Fruit fly (Drosophila melanogaster): ENCODE results near the gene Nbr.

- TF ChIP-seq CG32006 (GFP tag; optimal IDR thresholded peaks at IDR 0.05) = no peak
- TF ChIP-seq CG9139 (GFP tag; optimal IDR thresholded peaks at IDR 0.05) = no peak
These were observed 9.0 kb downstream of the Nbr start for dm6 chr2L:21153844-21154243.

Data from whole organism, prepupa.